Fruit fly (Drosophila melanogaster) whole organism, adult: ENCODE results near the gene fz2.

Experiments used
- CG11617 ChIP-seq: fragments of 200-800 bp; sonication (Bioruptor generic); optimal IDR thresholded peaks from 2 replicates; lab custom pipeline; 2017; ENCODE audit warnings: mild to moderate bottlenecking, missing biosample characterization, missing genetic modification reagents, missing genetic modification characterization
- CG12768 ChIP-seq: fragments of 200-800 bp; sonication (Bioruptor generic); optimal IDR thresholded peaks from 2 replicates; lab custom pipeline; 2017; ENCODE audit warnings: missing biosample characterization, missing genetic modification characterization, mild to moderate bottlenecking, moderate library complexity, missing genetic modification reagents
- CG14711 ChIP-seq: fragments of 200-800 bp; sonication (Bioruptor generic); optimal IDR thresholded peaks from 2 replicates; lab custom pipeline; 2018; ENCODE audit warnings: missing biosample characterization, mild to moderate bottlenecking, missing genetic modification characterization, moderate library complexity
- CG1620 ChIP-seq: fragments of 200-800 bp; sonication (Bioruptor generic); optimal IDR thresholded peaks from 2 replicates; lab custom pipeline; 2016; ENCODE audit warnings: missing biosample characterization, missing genetic modification characterization
- CG33017 ChIP-seq: fragments of 200-800 bp; sonication (Bioruptor generic); optimal IDR thresholded peaks from 2 replicates; lab custom pipeline; 2018; ENCODE audit warnings: missing biosample characterization, mild to moderate bottlenecking, missing genetic modification characterization, moderate library complexity
- CG5204 ChIP-seq: fragments of 200-800 bp; sonication (Bioruptor generic); optimal IDR thresholded peaks from 2 replicates; lab custom pipeline; 2016; ENCODE audit warnings: missing biosample characterization, missing genetic modification characterization
- CG7045 ChIP-seq: fragments of 200-800 bp; sonication (Bioruptor generic); optimal IDR thresholded peaks from 2 replicates; lab custom pipeline; 2017; ENCODE audit warnings: missing biosample characterization, mild to moderate bottlenecking, missing genetic modification characterization
- CG7101 ChIP-seq: fragments of 200-800 bp; sonication (Bioruptor generic); optimal IDR thresholded peaks from 2 replicates; lab custom pipeline; 2018; ENCODE audit warnings: missing biosample characterization, mild to moderate bottlenecking, missing genetic modification characterization, moderate library complexity
- Clk ChIP-seq: fragments of 200-800 bp; sonication (Bioruptor generic); optimal IDR thresholded peaks from 2 replicates; lab custom pipeline; 2017; ENCODE audit warnings: missing biosample characterization, missing genetic modification characterization
- Crg-1 ChIP-seq: fragments of 200-800 bp; sonication (Bioruptor generic); optimal IDR thresholded peaks from 2 replicates; lab custom pipeline; 2016; ENCODE audit warnings: missing biosample characterization, missing genetic modification characterization
- Hr96 ChIP-seq: fragments of 200-800 bp; sonication (Bioruptor generic); optimal IDR thresholded peaks from 2 replicates; lab custom pipeline; 2016; ENCODE audit warnings: missing biosample characterization, missing genetic modification characterization
- Mnt ChIP-seq: fragments of 200-800 bp; sonication (Bioruptor generic); optimal IDR thresholded peaks from 2 replicates; lab custom pipeline; 2016; ENCODE audit warnings: missing biosample characterization, mild to moderate bottlenecking, missing genetic modification characterization
- bab1 ChIP-seq: fragments of 200-800 bp; sonication (Bioruptor generic); optimal IDR thresholded peaks from 3 replicates; lab custom pipeline; 2019; ENCODE audit warnings: missing biosample characterization, mild to moderate bottlenecking, missing genetic modification characterization, moderate library complexity
- cic ChIP-seq: fragments of 200-800 bp; sonication (Bioruptor generic); optimal IDR thresholded peaks from 2 replicates; lab custom pipeline; 2017; ENCODE audit warnings: missing biosample characterization, mild to moderate bottlenecking, missing genetic modification characterization, moderate library complexity
- cnc ChIP-seq, 2 experiments: fragments of >200 bp; optimal IDR thresholded peaks; 2 replicates each; lab custom pipeline; 2017
- kay ChIP-seq: fragments of 200-800 bp; sonication (Bioruptor generic); peaks from one replicate; lab custom pipeline; 2016; ENCODE audit warnings: missing biosample characterization, missing genetic modification characterization, borderline replicate concordance
- ovo ChIP-seq: fragments of 200-800 bp; sonication (Bioruptor generic); optimal IDR thresholded peaks from 2 replicates; lab custom pipeline; 2016; ENCODE audit warnings: missing biosample characterization, missing genetic modification characterization
- pad ChIP-seq: fragments of 200-800 bp; sonication (Bioruptor generic); optimal IDR thresholded peaks from 3 replicates; lab custom pipeline; 2017; ENCODE audit warnings: missing biosample characterization, missing genetic modification characterization, mild to moderate bottlenecking, moderate library complexity, missing genetic modification reagents
- tj ChIP-seq: fragments of 200-800 bp; sonication (Bioruptor generic); optimal IDR thresholded peaks from 3 replicates; lab custom pipeline; 2017; ENCODE audit warnings: missing biosample characterization, mild to moderate bottlenecking, missing genetic modification characterization, moderate library complexity
- toe ChIP-seq: fragments of 200-800 bp; sonication (Bioruptor generic); optimal IDR thresholded peaks from 2 replicates; lab custom pipeline; 2016; ENCODE audit warnings: missing biosample characterization, missing genetic modification characterization

Gene fz2

DNA sequence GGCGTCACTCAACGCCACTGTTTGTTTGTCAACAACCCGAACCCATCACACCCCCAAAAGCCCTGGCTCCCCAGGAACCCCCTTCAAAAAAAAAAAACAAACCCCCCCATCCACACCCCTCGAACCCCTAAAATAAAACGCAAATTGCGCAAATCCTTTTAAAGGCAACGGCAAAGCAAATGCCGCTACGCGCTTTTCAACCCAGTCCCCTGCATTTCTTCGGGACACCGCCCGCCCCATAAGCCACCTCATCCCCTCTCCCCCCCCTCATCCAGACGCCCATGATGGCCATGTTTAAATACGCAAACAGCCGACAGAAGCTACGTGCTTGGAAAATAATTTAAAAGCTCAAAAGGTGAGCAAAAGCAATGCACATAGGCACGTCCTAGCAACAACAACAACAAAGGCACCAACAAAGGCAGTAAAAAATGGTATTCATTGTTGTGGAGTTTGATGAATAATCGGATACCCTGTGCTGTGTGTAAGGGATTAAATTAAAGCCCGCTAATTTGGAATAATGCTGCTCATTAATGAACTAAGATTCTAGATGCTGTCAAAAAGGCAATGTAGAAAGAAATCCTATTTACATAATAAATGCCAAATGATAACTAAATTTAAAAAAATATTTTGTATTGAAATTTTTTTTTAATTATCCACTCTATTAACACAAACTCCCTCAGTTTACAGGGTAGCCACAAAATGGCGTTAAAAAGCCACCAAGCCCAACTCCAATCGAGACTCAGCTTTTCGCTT is 46.6 kb downstream of the fz2 start:
- TF ChIP-seq CG14711 (tag; lab: Kevin White, UChicago) (no peak), ovo (GFP tag; lab: Kevin White, UChicago) (no peak), pad (no peak), CG5204 (GFP tag; lab: Kevin White, UChicago) (no peak), cic (no peak), CG11617 (GFP tag; lab: Kevin White, UChicago) (no peak), Crg-1 (GFP tag; lab: Kevin White, UChicago) (no peak), cnc (optimal IDR thresholded peaks at IDR 0.05; lab: Kevin White, UChicago) (no peak), tj (GFP tag; lab: Kevin White, UChicago) (no peak), Mnt (GFP tag; lab: Kevin White, UChicago) (no peak), CG7101 (no peak), kay (no peak), CG12768 (no peak), CG33017 (no peak)

DNA sequence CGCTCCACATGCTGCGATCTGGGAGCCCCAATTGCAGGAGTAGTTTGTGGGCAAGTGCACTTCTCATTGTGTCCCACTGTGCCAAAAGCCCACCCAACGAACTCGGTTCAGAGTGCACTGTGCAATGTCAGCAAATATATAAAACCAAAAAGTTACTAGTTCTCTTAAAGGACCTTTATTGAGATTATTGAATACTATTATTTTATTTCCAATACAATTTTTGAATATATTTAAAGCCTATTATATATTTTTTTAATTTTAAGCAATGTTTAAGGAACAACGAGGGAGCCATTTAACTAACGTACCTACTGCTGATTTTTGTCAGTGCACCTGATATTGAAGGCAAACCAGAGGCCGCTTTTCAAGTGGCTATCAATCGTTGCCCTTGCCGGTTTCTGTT is 47.7 kb downstream of the fz2 start:
- TF ChIP-seq CG12768 (no peak), cic (no peak), CG7045 (GFP tag; lab: Kevin White, UChicago) (no peak), tj (GFP tag; lab: Kevin White, UChicago) (no peak), kay (no peak), cnc (optimal IDR thresholded peaks at IDR 0.05; lab: Kevin White, UChicago) (no peak), bab1 (GFP tag; lab: Kevin White, UChicago) (no peak), ovo (GFP tag; lab: Kevin White, UChicago) (no peak), toe (no peak), CG14711 (tag; lab: Kevin White, UChicago) (no peak)

DNA sequence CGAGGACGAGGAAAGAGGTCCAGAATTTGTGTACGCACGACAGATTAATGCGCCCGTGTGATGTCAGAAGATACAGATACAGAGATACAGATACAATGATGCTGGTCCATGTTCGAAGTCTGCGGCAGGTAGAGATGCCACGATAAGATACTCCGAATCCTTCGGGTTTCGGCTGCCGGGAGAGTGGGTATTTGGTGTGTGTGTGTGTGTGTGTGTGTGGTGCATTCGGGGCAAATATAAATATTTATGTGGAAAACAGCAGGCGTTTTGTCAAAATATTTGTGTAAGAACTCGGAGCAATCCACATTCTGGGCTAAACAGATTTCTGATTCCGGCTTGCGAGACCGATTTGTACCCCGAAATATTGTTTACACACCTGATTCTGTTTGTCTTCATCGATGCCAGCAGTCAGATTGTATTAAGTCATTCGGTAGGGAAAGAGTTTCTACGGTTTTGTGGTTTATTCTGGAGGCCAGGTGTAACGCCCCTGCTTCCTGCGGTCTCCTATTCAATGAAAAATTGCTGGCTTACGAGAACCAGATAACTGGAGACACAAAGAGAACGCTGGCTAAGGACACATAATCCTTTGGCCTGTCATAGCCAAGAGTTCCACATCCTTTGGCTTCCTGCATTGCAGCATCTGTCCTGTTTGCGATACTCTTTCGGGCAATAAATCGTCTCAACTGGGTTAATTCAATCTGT is 51.0 kb downstream of the fz2 start:
- TF ChIP-seq bab1 (GFP tag; lab: Kevin White, UChicago) = no peak
- no peak for TF ChIP-seq CG33017
- no peak for TF ChIP-seq Hr96
- TF ChIP-seq CG7101 = no peak
- no peak for TF ChIP-seq tj (GFP tag; lab: Kevin White, UChicago)
- TF ChIP-seq cic = no peak
- TF ChIP-seq Crg-1 (GFP tag; lab: Kevin White, UChicago) = no peak
- TF ChIP-seq ovo (GFP tag; lab: Kevin White, UChicago) = no peak
- no peak for TF ChIP-seq pad
- no peak for TF ChIP-seq CG1620 (GFP tag; lab: Kevin White, UChicago)
- no peak for TF ChIP-seq CG5204 (GFP tag; lab: Kevin White, UChicago)

DNA sequence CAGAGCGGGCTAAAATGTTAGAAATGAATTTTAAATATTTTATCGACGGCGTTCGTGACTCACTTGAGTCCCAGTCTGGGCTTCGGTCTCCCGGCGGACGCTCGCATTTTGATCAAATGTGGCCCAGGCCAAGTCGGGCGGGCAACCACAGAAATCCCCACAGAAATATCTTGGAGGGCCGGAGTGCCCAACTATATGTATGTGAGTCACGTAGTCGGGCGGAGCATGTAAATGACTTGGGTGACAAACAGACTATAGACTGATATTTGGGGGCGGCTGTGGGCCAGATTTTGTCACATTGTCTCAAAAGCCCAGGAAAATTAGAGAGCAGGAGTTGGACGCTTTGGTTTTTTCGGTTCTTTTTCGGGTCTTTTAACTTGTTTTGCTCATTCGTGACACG is 52.7 kb downstream of the fz2 start:
- TF ChIP-seq Mnt (GFP tag; lab: Kevin White, UChicago) (no peak), cic (no peak), CG12768 (no peak), CG14711 (tag; lab: Kevin White, UChicago) (no peak), kay (no peak), CG33017 (no peak), pad (no peak), toe (no peak), CG5204 (GFP tag; lab: Kevin White, UChicago) (no peak), CG7101 (no peak), CG11617 (GFP tag; lab: Kevin White, UChicago) (no peak), cnc (optimal IDR thresholded peaks at IDR 0.05; lab: Kevin White, UChicago) (no peak), ovo (GFP tag; lab: Kevin White, UChicago) (no peak), CG7045 (GFP tag; lab: Kevin White, UChicago) (no peak), Crg-1 (GFP tag; lab: Kevin White, UChicago) (no peak), Hr96 (no peak), tj (GFP tag; lab: Kevin White, UChicago) (no peak), Clk (GFP tag; lab: Kevin White, UChicago) (no peak)

DNA sequence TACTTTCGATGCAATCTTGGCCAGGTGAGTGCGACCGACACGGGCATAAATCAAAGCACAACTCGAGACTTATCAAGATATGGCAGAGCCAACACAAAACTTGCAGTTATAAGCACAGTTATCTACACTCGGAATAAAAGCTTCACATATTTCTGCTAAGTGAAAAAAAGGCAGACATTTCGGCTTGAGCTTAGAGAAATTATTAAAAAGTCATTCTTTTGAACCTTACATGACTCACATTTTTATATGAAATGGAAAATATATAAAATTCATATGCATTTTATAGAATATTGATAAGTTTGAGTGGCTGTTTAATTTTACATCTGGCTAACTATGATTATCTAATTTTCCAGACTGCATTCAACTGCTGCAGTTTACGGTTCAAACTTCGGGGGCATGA is 53.1 kb downstream of the fz2 start:
- TF ChIP-seq tj (GFP tag; lab: Kevin White, UChicago) (no peak), CG7101 (peak; percentile 20), CG5204 (GFP tag; lab: Kevin White, UChicago) (peak; percentile 26)

DNA sequence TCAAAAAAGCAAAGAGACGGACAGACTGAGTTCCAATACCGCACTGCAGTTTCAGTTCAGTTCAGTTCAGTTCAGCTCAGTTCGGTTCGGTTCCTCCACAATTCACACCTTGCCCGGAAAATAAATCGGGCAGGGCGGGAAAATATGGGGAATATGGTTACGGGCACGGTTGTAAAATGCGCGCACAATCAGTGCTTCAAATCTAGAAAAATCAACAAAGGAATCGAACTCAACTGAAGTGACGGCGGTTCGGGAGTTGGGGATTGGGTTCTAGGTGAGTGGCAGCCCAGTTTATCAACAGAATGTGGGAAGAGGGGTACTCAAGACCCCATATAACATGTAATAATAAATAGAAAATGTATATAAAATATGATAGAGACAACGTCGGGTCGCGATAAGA is 54.1 kb downstream of the fz2 start:
- TF ChIP-seq CG7045 (GFP tag; lab: Kevin White, UChicago) (no peak), pad (no peak), bab1 (GFP tag; lab: Kevin White, UChicago) (no peak), cic (peak; percentile 50), CG12768 (no peak), tj (GFP tag; lab: Kevin White, UChicago) (no peak)

DNA sequence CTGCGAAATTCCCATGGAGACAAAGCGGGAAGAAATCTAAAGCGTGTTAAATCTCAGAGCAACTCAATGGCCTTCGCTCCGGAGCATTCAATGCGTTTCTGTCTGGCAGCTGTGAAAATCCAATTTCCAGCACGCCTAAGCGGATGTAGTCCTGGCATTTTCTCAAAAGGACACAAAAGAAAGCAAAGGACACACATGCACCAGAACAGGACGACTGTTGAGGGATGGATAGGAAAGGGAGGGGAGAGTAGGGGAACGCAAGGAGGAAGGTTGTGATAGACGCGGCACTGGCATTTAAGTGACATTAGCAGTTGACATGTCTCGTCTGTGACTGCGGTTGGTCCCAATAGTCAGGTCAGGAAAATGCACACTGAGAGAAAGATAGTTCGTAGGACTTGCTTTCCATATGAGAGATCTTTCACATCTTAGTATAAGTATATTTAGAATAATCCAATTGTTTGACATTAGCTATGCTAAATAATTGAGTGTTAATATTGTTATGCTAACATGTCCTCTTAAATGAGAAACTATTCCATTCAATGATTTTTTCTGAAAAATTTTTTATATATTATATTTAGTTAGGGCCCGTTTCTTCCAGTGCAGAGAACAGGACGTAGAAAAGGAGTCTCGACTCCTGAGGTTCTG is 55.9 kb downstream of the fz2 start:
- TF ChIP-seq Hr96 (no peak), ovo (GFP tag; lab: Kevin White, UChicago) (no peak), CG1620 (GFP tag; lab: Kevin White, UChicago) (no peak), CG11617 (GFP tag; lab: Kevin White, UChicago) (no peak), cic (no peak), CG7045 (GFP tag; lab: Kevin White, UChicago) (no peak), tj (GFP tag; lab: Kevin White, UChicago) (no peak), cnc (optimal IDR thresholded peaks at IDR 0.05; lab: Kevin White, UChicago) (no peak), CG7101 (no peak), kay (no peak), CG5204 (GFP tag; lab: Kevin White, UChicago) (no peak), CG33017 (no peak), pad (no peak), bab1 (GFP tag; lab: Kevin White, UChicago) (no peak), Clk (GFP tag; lab: Kevin White, UChicago) (no peak), CG12768 (no peak), Crg-1 (GFP tag; lab: Kevin White, UChicago) (no peak)
